Worm (Caenorhabditis elegans): ENCODE data around the gene nstp-6.

ce11 chrIV:3590821-3591220 lies 43.4 kb upstream of the nstp-6 start:
- TF ChIP-seq ama-1 (optimal IDR thresholded peaks at IDR 0.05) = no peak
- TF ChIP-seq ama-1 (GFP tag; optimal IDR thresholded peaks at IDR 0.05) = no peak
- no peak for TF ChIP-seq nfya-2 (GFP tag; IDR thresholded peaks at IDR 0.05)
- no peak for TF ChIP-seq nfya-1 (tag; optimal IDR thresholded peaks at IDR 0.05; ENCODE audit: borderline replicate concordance, insufficient read depth)
- no peak for TF ChIP-seq rec-8 (tag; optimal IDR thresholded peaks at IDR 0.05)
- TF ChIP-seq tbx-9 (tag; optimal IDR thresholded peaks at IDR 0.05; ENCODE audit: borderline replicate concordance) = no peak
- TF ChIP-seq lsy-27 (tag; optimal IDR thresholded peaks at IDR 0.05; ENCODE audit: borderline replicate concordance, insufficient read depth) = no peak
- TF ChIP-seq T26A5.8 (tag; optimal IDR thresholded peaks at IDR 0.05) = no peak
- no peak for TF ChIP-seq ZK185.1 (tag; optimal IDR thresholded peaks at IDR 0.05; ENCODE audit: poor library complexity, severe bottlenecking)
- TF ChIP-seq somi-1 (GFP tag; optimal IDR thresholded peaks at IDR 0.05) = no peak
- no peak for TF ChIP-seq hrde-1 (tag; optimal IDR thresholded peaks at IDR 0.05; ENCODE audit: borderline replicate concordance)
- no peak for TF ChIP-seq attf-3 (GFP tag; conservative IDR thresholded peaks at IDR 0.05)
- no peak for TF ChIP-seq F10E7.11 (tag; optimal IDR thresholded peaks at IDR 0.05)
- no peak for TF ChIP-seq aptf-3 (GFP tag; IDR thresholded peaks at IDR 0.05)

Measured in whole organism, young adult.